Worm (Caenorhabditis elegans): Measurements from ENCODE around the gene C35D6.3.

The C35D6.3 gene

DNA sequence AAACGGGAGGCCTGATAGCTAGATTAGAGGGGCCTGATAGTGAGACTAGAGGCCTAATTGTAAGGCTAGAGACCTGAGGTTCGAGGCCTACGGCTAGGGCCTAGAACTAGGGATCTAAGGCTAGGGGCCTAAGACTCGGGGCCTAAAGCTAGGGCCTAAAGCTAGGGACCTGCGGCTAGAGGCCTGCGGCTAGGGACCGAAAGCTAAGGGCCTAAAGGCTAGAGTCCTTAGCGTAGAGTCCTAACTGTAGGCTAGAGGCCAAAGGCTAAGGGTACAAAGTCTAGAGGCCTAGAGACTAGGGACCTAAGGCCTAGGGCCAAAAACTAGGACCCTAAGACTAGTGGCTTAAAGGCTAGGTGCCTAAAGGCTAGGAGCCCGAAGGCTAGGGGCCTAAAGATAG, 13.5 kb upstream of the C35D6.3 start:
- TF ChIP-seq ccch-3 (GFP tag; optimal IDR thresholded peaks at IDR 0.05) (no peak), lin-26 (GFP tag; IDR thresholded peaks at IDR 0.05) (no peak), fkh-3 (tag; optimal IDR thresholded peaks at IDR 0.05) (peak; percentile 27), hsf-1 (GFP tag; IDR thresholded peaks at IDR 0.05) (0 out of 2 replicates have a peak, but pooled peaks have one; percentile 21), tbp1 (GFP tag; optimal IDR thresholded peaks at IDR 0.05) (no peak), Y56A3A.18 (GFP tag; IDR thresholded peaks at IDR 0.05) (no peak), nhr-80 (tag; optimal IDR thresholded peaks at IDR 0.05) (no peak), egl-44 (GFP tag; IDR thresholded peaks at IDR 0.05) (0 out of 2 replicates have a peak, but pooled peaks have one; percentile 54), unc-130 (GFP tag; optimal IDR thresholded peaks at IDR 0.05) (no peak)

DNA sequence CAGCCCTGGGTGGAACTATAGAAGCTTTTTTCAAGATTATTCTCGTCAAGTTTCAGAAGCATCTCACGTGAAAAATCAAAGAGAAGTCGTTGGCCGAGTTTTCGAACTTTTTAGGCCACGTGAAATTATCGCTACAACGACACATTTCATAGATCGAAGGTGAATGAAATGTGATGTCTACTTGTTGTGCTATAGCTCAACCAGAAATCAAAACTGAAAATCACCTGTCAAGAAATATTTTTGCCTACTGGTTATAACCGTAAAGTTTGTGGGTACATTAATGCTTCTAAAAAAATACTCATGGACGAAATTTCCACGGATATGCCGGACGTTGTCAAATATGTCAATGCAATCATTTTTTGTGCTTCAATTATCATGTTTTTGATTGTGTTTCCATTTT, 11.6 kb upstream of the C35D6.3 start, which contains the start of gene srz-38:
Gene srz-38, plus strand, starts transcription at position 301 of the 400 bp plus-strand sequence.
- no peak for TF ChIP-seq Y95B8A.8 (GFP tag; IDR thresholded peaks at IDR 0.05)
- no peak for TF ChIP-seq ceh-79 (tag; optimal IDR thresholded peaks at IDR 0.05)
- no peak for TF ChIP-seq sea-2 (GFP tag; IDR thresholded peaks at IDR 0.05)
- no peak for TF ChIP-seq lag-1 (GFP tag; IDR thresholded peaks at IDR 0.05)
- TF ChIP-seq F55B11.4 (tag; optimal IDR thresholded peaks at IDR 0.05; ENCODE audit: borderline replicate concordance, insufficient read depth): no peak
- no peak for TF ChIP-seq nhr-27 (tag; optimal IDR thresholded peaks at IDR 0.05)

DNA sequence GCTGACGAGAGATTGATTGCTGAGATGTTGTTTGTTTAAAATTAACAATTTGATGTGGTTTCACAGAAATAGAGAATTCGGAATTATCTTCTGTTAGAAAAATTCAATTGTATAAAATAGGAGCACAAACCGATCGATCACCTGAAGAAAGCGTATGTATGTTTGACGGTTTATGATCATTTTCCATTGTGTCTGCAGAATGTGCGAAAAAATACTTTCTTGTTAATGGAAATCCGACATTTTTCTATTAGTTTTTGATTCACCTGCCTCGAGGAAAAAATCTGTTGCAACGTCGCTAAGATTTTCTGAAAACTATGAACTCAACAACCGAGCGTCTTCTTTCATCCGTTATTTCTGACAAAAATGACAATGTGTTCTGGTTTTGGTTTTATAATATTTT, 9.9 kb upstream of the C35D6.3 start, which contains the start of gene C35D6.13:
Gene C35D6.13, plus strand, starts transcription at position 301 of the 400 bp plus-strand sequence.
- no peak for TF ChIP-seq ZK185.1 (tag; optimal IDR thresholded peaks at IDR 0.05; ENCODE audit: poor library complexity, severe bottlenecking)

DNA sequence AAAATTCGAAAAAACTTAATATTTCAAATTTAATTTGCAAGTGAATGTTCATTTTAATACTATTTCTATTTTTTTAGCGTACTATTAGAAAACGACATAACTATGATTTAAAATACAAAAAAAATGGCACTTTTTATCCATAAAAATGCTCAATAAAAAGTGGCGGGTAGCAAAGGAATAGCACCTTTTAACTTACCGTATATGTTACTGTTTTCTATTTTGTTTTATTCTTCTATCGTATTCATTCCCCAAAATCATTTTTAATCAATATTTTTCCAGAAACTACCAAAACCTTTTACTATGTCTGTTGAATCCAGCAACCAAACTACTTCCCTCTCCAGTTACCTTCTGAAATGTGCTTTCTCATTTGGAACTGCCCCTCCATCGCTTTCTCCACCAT, 4.1 kb downstream of the C35D6.3 start, which contains the start of gene C35D6.4:
Gene C35D6.4, plus strand, starts transcription at position 301 of the 400 bp plus-strand sequence.
- TF ChIP-seq snpc-3.4 (tag; optimal IDR thresholded peaks at IDR 0.05) (no peak), hsf-1 (GFP tag; IDR thresholded peaks at IDR 0.05) (no peak), lir-1 (GFP tag; conservative IDR thresholded peaks at IDR 0.05) (no peak), rcor-1 (GFP tag; IDR thresholded peaks at IDR 0.05) (no peak), F39B2.1 (GFP tag; IDR thresholded peaks at IDR 0.05) (no peak), ceh-40 (GFP tag; IDR thresholded peaks at IDR 0.05) (no peak), tbp1 (GFP tag; optimal IDR thresholded peaks at IDR 0.05) (no peak)

DNA sequence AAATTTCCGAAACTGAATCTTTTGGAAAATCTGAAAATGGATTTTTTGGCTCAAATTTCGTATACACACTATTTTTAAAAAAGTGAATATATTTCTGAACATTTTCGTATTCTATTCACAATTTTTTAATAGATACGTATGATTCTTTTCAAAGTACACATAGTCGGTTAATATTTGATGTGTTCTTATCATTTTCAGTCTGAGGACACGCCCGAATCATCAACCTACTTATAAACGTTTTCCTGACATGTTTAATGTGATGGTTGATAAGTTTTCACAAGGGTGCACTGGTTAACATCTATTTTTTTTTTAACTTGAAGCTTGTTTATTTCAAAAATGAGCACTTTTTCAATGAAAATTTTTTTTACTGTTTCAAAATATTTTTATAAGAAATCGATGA, 18.0 kb downstream of the C35D6.3 start:
- TF ChIP-seq ccch-3 (GFP tag; optimal IDR thresholded peaks at IDR 0.05) (no peak), F52B5.7 (tag; optimal IDR thresholded peaks at IDR 0.05) (no peak), zfh-2 (GFP tag; conservative IDR thresholded peaks at IDR 0.05) (no peak), hlh-26 (GFP tag; conservative IDR thresholded peaks at IDR 0.05) (no peak), cebp-2 (GFP tag; IDR thresholded peaks at IDR 0.05) (no peak), lag-1 (GFP tag; IDR thresholded peaks at IDR 0.05) (no peak), F37B4.10 (GFP tag; IDR thresholded peaks at IDR 0.05) (no peak), pbrm-1 (GFP tag; IDR thresholded peaks at IDR 0.05) (no peak), sea-2 (GFP tag; IDR thresholded peaks at IDR 0.05) (no peak)

DNA sequence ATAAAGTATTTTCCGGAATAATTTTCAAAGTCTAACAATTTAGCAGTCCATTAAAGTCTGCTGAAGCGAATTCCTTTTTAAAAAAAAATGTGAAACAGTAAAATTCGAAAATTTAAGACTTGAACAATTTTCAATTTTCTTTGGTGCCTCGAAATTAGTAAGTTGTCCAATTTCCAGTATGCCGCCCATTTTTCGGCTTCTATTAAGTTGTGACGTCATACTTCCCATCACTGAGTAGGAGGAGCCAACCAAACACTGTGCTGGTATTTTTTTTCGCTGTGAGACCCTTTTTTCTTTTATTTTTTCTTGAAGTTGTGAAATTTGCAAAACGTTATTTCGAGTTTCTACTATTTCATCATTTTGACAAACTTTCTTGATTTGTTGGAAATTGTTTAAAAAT, 24.0 kb downstream of the C35D6.3 start:
- no peak for TF ChIP-seq B0035.1 (tag; optimal IDR thresholded peaks at IDR 0.05)
- TF ChIP-seq ceh-40 (GFP tag; IDR thresholded peaks at IDR 0.05): no peak
- TF ChIP-seq sdz-38 (tag; optimal IDR thresholded peaks at IDR 0.05): no peak
- TF ChIP-seq lin-26 (GFP tag; IDR thresholded peaks at IDR 0.05): no peak
- no peak for TF ChIP-seq ceh-91 (GFP tag; IDR thresholded peaks at IDR 0.05)
- no peak for TF ChIP-seq hmg-1.2 (GFP tag; IDR thresholded peaks at IDR 0.05)
- no peak for TF ChIP-seq rcor-1 (GFP tag; IDR thresholded peaks at IDR 0.05)
- no peak for TF ChIP-seq unc-62 (GFP tag; optimal IDR thresholded peaks at IDR 0.05)
- no peak for TF ChIP-seq T26A5.8 (tag; optimal IDR thresholded peaks at IDR 0.05)
- TF ChIP-seq madf-10 (tag; optimal IDR thresholded peaks at IDR 0.05): no peak
- no peak for TF ChIP-seq madf-8 (GFP tag; conservative IDR thresholded peaks at IDR 0.05)
- no peak for TF ChIP-seq F39B2.1 (GFP tag; IDR thresholded peaks at IDR 0.05)
- TF ChIP-seq K11D2.4 (GFP tag; IDR thresholded peaks at IDR 0.05): no peak
- no peak for TF ChIP-seq B0336.3 (GFP tag; IDR thresholded peaks at IDR 0.05)
